Worm (Caenorhabditis elegans) whole organism, L2 larva: ENCODE results near the gene str-3.

Source experiments
- Y55F3AM.14 ChIP-seq: fragments of 200-800 bp; sonication (Bioruptor generic); optimal IDR thresholded peaks from 2 replicates; lab custom pipeline; 2018; ENCODE audit warnings: mild to moderate bottlenecking, missing genetic modification characterization, missing compliant biosample characterization
- blmp-1 ChIP-seq: sonication (generic microtip); optimal IDR thresholded peaks from 2 replicates; lab custom pipeline; 2017; ENCODE audit warnings: missing genetic modification characterization, mild to moderate bottlenecking, missing compliant biosample characterization, antibody characterized with exemption, moderate library complexity; ENCODE audit not compliant: insufficient read depth
- elt-1 ChIP-seq: fragments of 150-350 bp; optimal IDR thresholded peaks from 2 replicates; lab custom pipeline; 2014; ENCODE audit warnings: missing biosample characterization, missing genetic modification characterization
- lin-11 ChIP-seq: fragments of 150-350 bp; sonication (generic microtip); optimal IDR thresholded peaks from 2 replicates; lab custom pipeline; 2014; ENCODE audit warnings: missing biosample characterization, missing genetic modification characterization, inconsistent platforms, mixed read lengths
- nhr-6 ChIP-seq: fragments of 150-350 bp; optimal IDR thresholded peaks from 2 replicates; lab custom pipeline; 2014; ENCODE audit warnings: missing biosample characterization, missing genetic modification characterization

- TF ChIP-seq lin-11 (tag; lab: Kevin White, UChicago) (no peak), nhr-6 (no peak), Y55F3AM.14 (GFP tag; lab: Kevin White, UChicago) (no peak), blmp-1 (tag; lab: Kevin White, UChicago) (no peak), elt-1 (tag; lab: Kevin White, UChicago) (no peak)
Observed at ce11 chrIV:11051963-11052362, 48.2 kb downstream of the str-3 start.
